Fruit fly (Drosophila melanogaster) whole organism, embryonic: ENCODE results near the gene sti.

ENCODE experiments used
- CG1647 ChIP-seq: fragments of 200-800 bp; sonication (Bioruptor generic); optimal IDR thresholded peaks from 3 replicates; lab custom pipeline; 2016; ENCODE audit warnings: missing biosample characterization, missing genetic modification characterization
- CG30020 ChIP-seq: fragments of 200-800 bp; optimal IDR thresholded peaks from 2 replicates; lab custom pipeline; 2019; ENCODE audit warnings: missing biosample characterization, mild to moderate bottlenecking, missing genetic modification characterization, moderate library complexity
- CG33213 ChIP-seq: fragments of 200-800 bp; sonication (Bioruptor generic); optimal IDR thresholded peaks from 3 replicates; lab custom pipeline; 2016; ENCODE audit warnings: missing biosample characterization, missing genetic modification characterization
- CG34422 ChIP-seq: fragments of 200-800 bp; sonication (Bioruptor generic); IDR thresholded peaks from 3 replicates; pipeline ENCODE4 v1.3.6; 2022; ENCODE audit warnings: missing biosample characterization, missing genetic modification characterization
- CG3838 ChIP-seq: fragments of 200-800 bp; sonication (Bioruptor generic); optimal IDR thresholded peaks from 3 replicates; lab custom pipeline; 2016; ENCODE audit warnings: missing biosample characterization, missing genetic modification characterization
- CG8281 ChIP-seq: fragments of 200-800 bp; sonication (Bioruptor generic); optimal IDR thresholded peaks from 2 replicates; lab custom pipeline; 2018; ENCODE audit warnings: missing biosample characterization, mild to moderate bottlenecking, missing genetic modification characterization, moderate library complexity
- HLH54F ChIP-seq: fragments of 200-800 bp; sonication (Bioruptor generic); optimal IDR thresholded peaks from 3 replicates; lab custom pipeline; 2016; ENCODE audit warnings: missing biosample characterization, missing genetic modification characterization
- ac ChIP-seq: fragments of 200-800 bp; sonication (Bioruptor generic); optimal IDR thresholded peaks from 3 replicates; lab custom pipeline; 2017; ENCODE audit warnings: missing biosample characterization, mild to moderate bottlenecking, missing genetic modification characterization
- chinmo ChIP-seq: fragments of 200-800 bp; sonication (Bioruptor generic); IDR thresholded peaks from 4 replicates; pipeline ENCODE4 v1.3.6; 2022; ENCODE audit warnings: missing biosample characterization, missing genetic modification characterization; ENCODE audit not compliant: partially characterized antibody
- luna ChIP-seq: fragments of 200-800 bp; sonication (Bioruptor generic); optimal IDR thresholded peaks from 2 replicates; lab custom pipeline; 2016; ENCODE audit warnings: missing biosample characterization, missing genetic modification characterization
- z ChIP-seq: fragments of 200-800 bp; sonication (Bioruptor generic); IDR thresholded peaks from 3 replicates; pipeline ENCODE4 v1.3.6; 2022; ENCODE audit warnings: missing biosample characterization, missing genetic modification characterization
- zfh2 ChIP-seq: fragments of 200-800 bp; sonication (Bioruptor generic); optimal IDR thresholded peaks from 2 replicates; lab custom pipeline; 2016; ENCODE audit warnings: missing biosample characterization, missing genetic modification characterization

DNA sequence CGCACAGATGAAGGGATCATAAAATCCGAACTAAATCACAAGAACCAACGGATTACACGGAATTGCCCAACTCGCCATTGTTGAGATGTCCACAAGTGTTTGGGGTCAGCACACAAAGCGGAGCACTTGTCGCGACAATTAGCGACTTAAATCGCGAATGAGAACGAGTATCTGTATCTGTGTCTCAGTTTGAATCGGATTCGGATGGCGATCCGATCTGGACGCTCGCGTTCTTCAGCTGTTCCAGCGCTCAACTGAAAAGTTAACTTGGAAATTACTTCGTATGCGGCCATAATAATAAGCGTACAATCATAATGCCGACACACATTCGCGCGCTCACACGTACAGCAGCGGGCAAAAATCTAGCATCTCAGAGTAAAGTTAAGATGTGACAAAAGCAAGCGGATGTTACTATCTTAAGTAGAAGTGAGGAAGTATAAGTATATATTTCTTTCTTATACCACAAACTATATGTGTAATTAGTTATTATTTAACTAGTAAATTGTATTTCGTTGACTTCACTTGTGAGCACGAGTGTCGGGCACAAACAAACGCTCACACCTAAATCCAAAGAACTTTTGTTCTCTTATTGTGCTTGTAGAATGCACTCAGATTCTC lies 24.1 kb downstream of the sti start, which contains the start of gene CG10660:
- TF ChIP-seq CG3838 (GFP tag; lab: Kevin White, UChicago) (peak; percentile 57), CG33213 (peak; percentile 53), ac (GFP tag; lab: Kevin White, UChicago) (peak; percentile 34), zfh2 (GFP tag; lab: Kevin White, UChicago) (peak; percentile 55), z (GFP tag; lab: Robert Waterston, UW) (peak; percentile 73), CG8281 (tag; lab: Kevin White, UChicago) (peak; percentile 58), chinmo (GFP tag; lab: Robert Waterston, UW) (no peak), CG30020 (tag; lab: Kevin White, UChicago) (peak; percentile 32), HLH54F (peak; percentile 62), CG34422 (peak; percentile 91), luna (GFP tag; lab: Kevin White, UChicago) (peak; percentile 18), CG1647 (GFP tag; lab: Kevin White, UChicago) (peak; percentile 76)
